Worm (Caenorhabditis elegans): ENCODE data around the gene cest-2.1.

ce11 chrV:14143634-14144033 is 27.6 kb downstream of the cest-2.1 start:
- peak; percentile 57 for TF ChIP-seq ces-1 (GFP tag; optimal IDR thresholded peaks at IDR 0.05)
- no peak for TF ChIP-seq sptf-1 (tag; optimal IDR thresholded peaks at IDR 0.05)
- no peak for TF ChIP-seq nhr-12 (tag; optimal IDR thresholded peaks at IDR 0.05)
- TF ChIP-seq pha-4 (tag; optimal IDR thresholded peaks at IDR 0.05), result no peak

Data from whole organism, mixed stage, embryonic.